Worm (Caenorhabditis elegans): ENCODE data around the gene mans-3.

The mans-3 gene

DNA sequence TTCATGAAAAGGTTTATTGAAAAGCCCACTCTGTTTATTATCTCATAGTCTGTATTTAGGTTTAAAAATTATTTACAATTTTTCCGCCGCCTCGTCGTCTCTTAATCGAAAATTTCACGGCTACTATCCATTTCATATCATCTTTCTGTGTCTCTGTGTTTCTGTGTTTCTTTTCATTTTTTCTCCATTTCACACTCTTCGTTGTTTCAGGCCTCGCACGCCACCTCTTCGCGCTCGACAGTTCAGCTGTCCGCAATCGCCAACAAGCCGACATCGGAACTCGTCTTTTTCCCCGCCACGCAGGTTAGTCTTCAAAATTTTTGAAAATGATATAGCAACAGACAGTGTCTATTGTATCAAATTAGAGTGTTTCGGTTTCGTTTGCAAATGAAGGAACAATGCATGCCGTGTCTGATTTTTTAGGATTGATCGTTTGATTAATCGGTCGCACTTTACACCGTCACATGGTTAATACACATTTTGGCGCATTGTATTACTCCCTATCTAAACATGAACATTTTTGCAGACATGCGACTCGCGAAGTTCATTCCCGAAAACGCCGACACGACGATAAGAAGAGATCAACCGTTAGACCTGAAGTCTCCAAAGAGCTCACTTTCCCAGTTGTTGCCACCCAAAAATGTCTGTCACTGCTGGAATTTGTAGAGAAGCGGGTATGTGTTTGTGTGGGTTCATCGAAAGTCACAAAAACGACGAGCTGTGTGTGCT is 45.9 kb downstream of the mans-3 start:
- TF ChIP-seq hmg-11 (tag; optimal IDR thresholded peaks at IDR 0.05) (no peak), elt-2 (tag; optimal IDR thresholded peaks at IDR 0.05) (peak; percentile 66), nhr-77 (tag; optimal IDR thresholded peaks at IDR 0.05) (no peak)

DNA sequence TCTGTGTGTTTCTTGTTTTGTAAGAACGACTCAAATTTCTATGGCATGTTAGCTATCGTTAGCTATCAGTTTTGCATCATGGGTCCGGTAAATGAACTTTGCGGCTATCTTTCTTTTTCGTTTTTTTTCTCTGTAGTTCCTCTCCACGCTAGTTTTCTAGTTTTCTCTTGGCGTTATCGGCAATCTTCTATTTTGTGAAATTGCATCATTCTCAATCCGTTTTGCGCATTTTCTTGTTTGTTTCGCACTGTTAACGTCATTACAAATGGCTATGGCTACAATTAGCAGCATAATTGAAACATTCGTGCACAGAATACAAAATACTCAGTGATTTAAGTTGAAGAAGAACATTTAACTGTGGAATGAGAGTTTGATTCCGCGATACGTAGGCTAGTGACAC is 47.8 kb downstream of the mans-3 start:
- TF ChIP-seq jun-1 (tag; optimal IDR thresholded peaks at IDR 0.05) (no peak), pqm-1 (tag; optimal IDR thresholded peaks at IDR 0.05) (no peak), elt-2 (tag; optimal IDR thresholded peaks at IDR 0.05) (no peak), mdl-1 (tag; optimal IDR thresholded peaks at IDR 0.05) (no peak), snpc-4 (tag; optimal IDR thresholded peaks at IDR 0.05) (no peak), lin-15B (tag; optimal IDR thresholded peaks at IDR 0.05) (no peak), fos-1 (tag; optimal IDR thresholded peaks at IDR 0.05) (no peak), nhr-11 (tag; optimal IDR thresholded peaks at IDR 0.05) (no peak)

DNA sequence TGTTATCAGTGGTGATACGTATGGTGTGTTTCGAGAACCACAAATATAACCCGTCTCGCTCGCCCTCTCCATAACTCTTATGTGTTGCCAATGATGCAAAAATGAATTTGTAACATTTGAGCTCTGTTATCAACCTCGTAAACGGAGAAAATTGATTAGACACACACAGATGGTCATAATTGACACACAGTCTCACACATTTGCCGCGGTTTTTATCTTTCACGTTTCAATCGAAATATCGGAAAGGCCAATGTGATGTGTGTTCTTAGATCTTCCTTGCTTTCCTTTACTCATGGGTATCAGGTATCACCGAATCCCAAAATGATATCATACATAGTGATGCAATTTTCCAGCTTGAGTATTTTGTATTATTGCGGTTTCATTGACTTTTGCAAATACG is 48.4 kb downstream of the mans-3 start:
- no peak for TF ChIP-seq hmg-11 (tag; optimal IDR thresholded peaks at IDR 0.05)
- no peak for TF ChIP-seq daf-12 (tag; optimal IDR thresholded peaks at IDR 0.05)
- TF ChIP-seq lin-15B (tag; optimal IDR thresholded peaks at IDR 0.05): no peak
- TF ChIP-seq zag-1 (tag; optimal IDR thresholded peaks at IDR 0.05): no peak
- TF ChIP-seq nhr-23 (tag; optimal IDR thresholded peaks at IDR 0.05): no peak
- no peak for TF ChIP-seq fkh-2 (tag; optimal IDR thresholded peaks at IDR 0.05)
- TF ChIP-seq mdl-1 (tag; optimal IDR thresholded peaks at IDR 0.05): no peak
- TF ChIP-seq mml-1 (tag; optimal IDR thresholded peaks at IDR 0.05): no peak
- peak; percentile 8 for TF ChIP-seq skn-1 (tag; optimal IDR thresholded peaks at IDR 0.05)
- no peak for TF ChIP-seq nhr-67 (tag; optimal IDR thresholded peaks at IDR 0.05)
- peak; percentile 47 for TF ChIP-seq jun-1 (tag; optimal IDR thresholded peaks at IDR 0.05)
- TF ChIP-seq ama-1 (optimal IDR thresholded peaks at IDR 0.05): no peak
- TF ChIP-seq egl-27 (tag; optimal IDR thresholded peaks at IDR 0.05): no peak
- no peak for TF ChIP-seq ZK546.5 (tag; optimal IDR thresholded peaks at IDR 0.05)
- TF ChIP-seq elt-3 (tag; optimal IDR thresholded peaks at IDR 0.05): no peak
- TF ChIP-seq nhr-12 (tag; optimal IDR thresholded peaks at IDR 0.05): no peak
- no peak for TF ChIP-seq unc-62 (GFP tag; optimal IDR thresholded peaks at IDR 0.05)
- no peak for TF ChIP-seq ceh-16 (tag; optimal IDR thresholded peaks at IDR 0.05)
- TF ChIP-seq fkh-10 (GFP tag; optimal IDR thresholded peaks at IDR 0.05): no peak
- no peak for TF ChIP-seq nhr-76 (tag; optimal IDR thresholded peaks at IDR 0.05)
- no peak for TF ChIP-seq snpc-4 (tag; optimal IDR thresholded peaks at IDR 0.05)
- TF ChIP-seq nhr-28 (tag; optimal IDR thresholded peaks at IDR 0.05): no peak
- peak; percentile 98 for TF ChIP-seq elt-2 (tag; optimal IDR thresholded peaks at IDR 0.05)
- TF ChIP-seq ceh-82 (tag; optimal IDR thresholded peaks at IDR 0.05): no peak
- no peak for TF ChIP-seq nhr-25 (tag; optimal IDR thresholded peaks at IDR 0.05)
- peak; percentile 24 for TF ChIP-seq pha-4 (tag; optimal IDR thresholded peaks at IDR 0.05)
- TF ChIP-seq ztf-4 (tag; optimal IDR thresholded peaks at IDR 0.05): no peak
- no peak for TF ChIP-seq tbx-2 (tag; optimal IDR thresholded peaks at IDR 0.05)
- no peak for TF ChIP-seq sea-2 (GFP tag; optimal IDR thresholded peaks at IDR 0.05)
- TF ChIP-seq pqm-1 (tag; optimal IDR thresholded peaks at IDR 0.05): peak; percentile 98
- peak; percentile 66 for TF ChIP-seq nhr-43 (tag; optimal IDR thresholded peaks at IDR 0.05; ENCODE audit: poor library complexity, severe bottlenecking)
- TF ChIP-seq nhr-237 (tag; optimal IDR thresholded peaks at IDR 0.05): no peak
- no peak for TF ChIP-seq nfya-1 (tag; optimal IDR thresholded peaks at IDR 0.05; ENCODE audit: insufficient read depth)
- no peak for TF ChIP-seq eor-1 (tag; optimal IDR thresholded peaks at IDR 0.05)
- no peak for TF ChIP-seq lsy-12 (tag; optimal IDR thresholded peaks at IDR 0.05)
- TF ChIP-seq aly-2 (tag; optimal IDR thresholded peaks at IDR 0.05): no peak
- TF ChIP-seq unc-39 (tag; optimal IDR thresholded peaks at IDR 0.05): no peak
- peak; percentile 29 for TF ChIP-seq ceh-28 (tag; optimal IDR thresholded peaks at IDR 0.05)
- no peak for TF ChIP-seq egl-5 (tag; optimal IDR thresholded peaks at IDR 0.05)
- no peak for TF ChIP-seq ceh-9 (tag; optimal IDR thresholded peaks at IDR 0.05)
- no peak for TF ChIP-seq R02D3.7 (tag; optimal IDR thresholded peaks at IDR 0.05)
- no peak for TF ChIP-seq nhr-77 (tag; optimal IDR thresholded peaks at IDR 0.05)
- no peak for TF ChIP-seq elt-1 (tag; optimal IDR thresholded peaks at IDR 0.05)
- no peak for TF ChIP-seq ztf-11 (tag; optimal IDR thresholded peaks at IDR 0.05)
- no peak for TF ChIP-seq fos-1 (tag; optimal IDR thresholded peaks at IDR 0.05)
- TF ChIP-seq nhr-11 (tag; optimal IDR thresholded peaks at IDR 0.05): no peak
- TF ChIP-seq lin-39 (tag; optimal IDR thresholded peaks at IDR 0.05): no peak
